Worm (Caenorhabditis elegans) whole organism, midembryonic: ENCODE data around the gene T03F7.5.
"Not testable (repeated sequence)": the region's sequence is repeated elsewhere in the genome, so short reads cannot be mapped to it uniquely, and the experiment has no call there.

ENCODE experiments used
- T22C8.4 ChIP-seq: fragments of 200-800 bp; sonication (Bioruptor generic); IDR thresholded peaks from 2 replicates; pipeline ENCODE4 v1.3.6; 2022; ENCODE audit warnings: missing genetic modification characterization, missing compliant biosample characterization
- klf-2 ChIP-seq: fragments of 200-800 bp; sonication (Bioruptor generic); conservative IDR thresholded peaks from 2 replicates; pipeline ENCODE4 v1.3.6; 2022; ENCODE audit warnings: missing genetic modification reagents, missing genetic modification characterization, missing compliant biosample characterization
- ref-1 ChIP-seq: fragments of 200-800 bp; sonication (Bioruptor generic); conservative IDR thresholded peaks from 2 replicates; pipeline ENCODE4 v1.3.6; 2022; ENCODE audit warnings: missing genetic modification reagents, missing genetic modification characterization, missing compliant biosample characterization
- ztf-23 ChIP-seq: fragments of 200-800 bp; sonication (Bioruptor generic); IDR thresholded peaks from 2 replicates; pipeline ENCODE4 v1.3.6; 2022; ENCODE audit warnings: missing genetic modification reagents, missing genetic modification characterization, missing compliant biosample characterization

DNA sequence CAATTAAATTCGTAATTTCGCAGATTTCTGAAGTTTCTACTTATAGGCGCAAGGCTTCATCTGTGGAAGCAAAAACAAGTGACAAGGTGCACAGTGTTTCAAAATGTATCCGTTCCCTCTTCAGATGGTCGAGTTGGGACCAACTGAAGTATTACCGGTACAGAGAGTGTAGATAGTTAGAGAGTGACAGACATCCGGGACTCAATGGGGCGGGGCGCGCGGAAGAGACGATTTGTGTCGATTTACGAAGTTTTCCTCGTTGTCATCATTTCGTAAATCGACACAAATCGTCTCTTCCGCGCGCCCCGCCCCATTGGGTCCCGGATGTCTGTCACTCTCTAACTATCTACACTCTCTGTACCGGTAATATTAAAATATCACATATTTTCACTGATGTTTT lies 12.4 kb downstream of the T03F7.5 start, which contains the start of gene C03E10.3:
- TF ChIP-seq T22C8.4; klf-2 (GFP tag; lab: Robert Waterston, UW); ref-1 (GFP tag; lab: Robert Waterston, UW); ztf-23 (GFP tag; lab: Robert Waterston, UW): not testable (repeated sequence)
